Worm (Caenorhabditis elegans): Measurements from ENCODE around the gene srt-47.
"Not testable (repeated sequence)": the region's sequence is repeated elsewhere in the genome, so short reads cannot be mapped to it uniquely, and the experiment has no call there.

The srt-47 gene

DNA sequence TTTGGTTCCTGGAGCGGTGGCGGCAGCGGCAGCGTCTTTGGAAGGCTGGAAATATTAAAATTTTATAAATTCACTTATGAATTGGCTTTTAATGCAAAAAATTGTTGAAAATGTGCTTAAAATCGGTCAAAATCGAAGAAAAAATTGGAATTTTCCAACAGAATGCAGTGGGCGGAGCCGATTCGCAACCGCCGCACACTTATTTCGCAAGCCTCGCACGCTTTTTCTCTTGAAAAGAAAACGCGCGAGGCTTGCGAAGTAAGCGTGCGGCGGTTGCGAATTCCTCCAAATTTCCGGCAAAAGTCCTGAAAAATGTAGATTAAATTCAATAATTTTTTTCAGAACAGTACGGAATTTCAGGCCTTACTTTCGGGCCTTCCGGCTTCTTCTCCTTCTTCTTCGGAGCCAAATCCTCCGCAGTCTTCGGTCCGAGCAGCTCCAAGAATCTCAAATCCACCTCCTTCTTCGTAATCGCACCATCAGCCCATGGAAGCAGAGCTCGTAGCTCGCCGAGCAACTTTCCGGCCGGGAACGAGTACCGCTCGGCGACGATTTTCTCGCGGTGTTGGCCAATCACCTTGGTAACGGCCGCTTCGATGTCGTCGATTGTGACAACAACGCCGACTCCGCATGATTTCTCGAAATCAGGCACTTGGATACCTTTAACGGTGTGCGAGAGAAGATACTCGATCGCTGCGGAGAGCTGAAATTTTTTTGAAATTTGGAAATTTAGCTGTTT lies 40.8 kb downstream of the srt-47 start:
- TF ChIP-seq dao-5 (tag; optimal IDR thresholded peaks at IDR 0.05) (no peak), him-1 (tag; optimal IDR thresholded peaks at IDR 0.05) (no peak), W03F9.2 (tag; optimal IDR thresholded peaks at IDR 0.05) (no peak)

ce11 chrIV:15011169-15011568 lies 42.0 kb downstream of the srt-47 start:
- TF ChIP-seq dao-5 (tag; optimal IDR thresholded peaks at IDR 0.05): no peak
- no peak for TF ChIP-seq W03F9.2 (tag; optimal IDR thresholded peaks at IDR 0.05)
- no peak for TF ChIP-seq him-1 (tag; optimal IDR thresholded peaks at IDR 0.05)

DNA sequence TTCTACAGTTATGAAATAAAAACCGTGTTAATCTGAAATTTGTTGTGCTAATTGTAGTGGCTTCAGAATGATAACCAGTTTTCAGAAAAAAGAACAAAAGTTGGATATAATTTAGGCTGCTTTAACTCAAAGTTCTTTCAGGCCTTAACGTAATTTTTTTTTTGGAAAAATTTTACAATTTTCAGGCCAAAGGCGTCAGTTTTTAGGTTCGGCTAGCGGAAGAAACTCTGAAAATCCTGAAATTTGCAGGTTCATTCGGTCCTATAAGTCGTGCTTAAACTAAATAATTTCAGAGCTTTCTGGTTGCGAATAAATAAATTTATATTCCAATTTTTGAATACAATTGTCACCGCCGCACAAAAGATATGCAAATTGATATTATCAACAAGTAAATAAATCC lies 45.0 kb downstream of the srt-47 start:
- TF ChIP-seq W03F9.2 (tag; optimal IDR thresholded peaks at IDR 0.05) (no peak), him-1 (tag; optimal IDR thresholded peaks at IDR 0.05) (no peak), dao-5 (tag; optimal IDR thresholded peaks at IDR 0.05) (no peak)

DNA sequence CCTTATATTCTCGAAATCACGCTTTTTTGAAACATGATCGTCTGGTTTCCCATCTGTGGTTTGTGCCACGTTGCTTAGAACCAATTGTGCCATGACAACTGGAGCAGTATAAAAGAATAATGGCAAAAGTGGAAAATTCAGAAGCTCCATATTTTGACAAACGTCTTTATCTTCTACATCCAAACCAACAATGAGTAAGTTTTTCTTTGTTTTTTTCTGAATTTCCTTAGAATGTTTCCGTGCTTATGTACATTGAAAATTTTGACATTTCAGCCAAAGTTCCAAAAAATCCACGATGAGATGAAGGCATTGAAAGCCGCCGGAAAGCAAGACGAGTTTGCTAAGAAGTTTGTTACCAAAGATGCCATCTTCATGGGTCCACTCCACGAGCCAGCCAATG lies 46.7 kb downstream of the srt-47 start, which contains the start of gene Y41E3.6:
Gene Y41E3.6 (plus strand): TSS at position 301 of the 400 bp plus-strand sequence.
- not testable (repeated sequence) for TF ChIP-seq dao-5, W03F9.2, him-1 (tag; optimal IDR thresholded peaks at IDR 0.05)
